Worm (Caenorhabditis elegans) whole organism, mixed stage, embryonic: ENCODE measurements around the gene F07H5.13.

ENCODE experiments used
- mep-1 ChIP-seq: fragments of 150-350 bp; optimal IDR thresholded peaks from 2 replicates; lab custom pipeline; 2017; ENCODE audit warnings: missing biosample characterization, missing genetic modification reagents, missing genetic modification characterization, inconsistent platforms
- mls-2 ChIP-seq: sonication (generic microtip); optimal IDR thresholded peaks from 2 replicates; lab custom pipeline; 2016; ENCODE audit warnings: mild to moderate bottlenecking, missing genetic modification characterization, moderate library complexity, missing compliant biosample characterization
- nhr-237 ChIP-seq: fragments of 150-350 bp; optimal IDR thresholded peaks from 2 replicates; lab custom pipeline; 2014; ENCODE audit warnings: missing biosample characterization, missing genetic modification characterization
- nhr-76 ChIP-seq: sonication (generic microtip); optimal IDR thresholded peaks from 2 replicates; lab custom pipeline; 2017; ENCODE audit warnings: missing biosample characterization, missing genetic modification characterization
- snpc-4 ChIP-seq: fragments of 150-350 bp; optimal IDR thresholded peaks from 2 replicates; lab custom pipeline; 2014; ENCODE audit warnings: missing biosample characterization, missing genetic modification characterization
- unc-39 ChIP-seq: fragments of 150-350 bp; optimal IDR thresholded peaks from 2 replicates; lab custom pipeline; 2014; ENCODE audit warnings: missing biosample characterization, missing genetic modification characterization
- unc-62 ChIP-seq: fragments of 150-350 bp; optimal IDR thresholded peaks from 2 replicates; lab custom pipeline; 2014; ENCODE audit warnings: missing biosample characterization, missing genetic modification reagents, missing genetic modification characterization
- ztf-11 ChIP-seq: fragments of 150-350 bp; optimal IDR thresholded peaks from 2 replicates; lab custom pipeline; 2014; ENCODE audit warnings: missing biosample characterization, missing genetic modification characterization

DNA sequence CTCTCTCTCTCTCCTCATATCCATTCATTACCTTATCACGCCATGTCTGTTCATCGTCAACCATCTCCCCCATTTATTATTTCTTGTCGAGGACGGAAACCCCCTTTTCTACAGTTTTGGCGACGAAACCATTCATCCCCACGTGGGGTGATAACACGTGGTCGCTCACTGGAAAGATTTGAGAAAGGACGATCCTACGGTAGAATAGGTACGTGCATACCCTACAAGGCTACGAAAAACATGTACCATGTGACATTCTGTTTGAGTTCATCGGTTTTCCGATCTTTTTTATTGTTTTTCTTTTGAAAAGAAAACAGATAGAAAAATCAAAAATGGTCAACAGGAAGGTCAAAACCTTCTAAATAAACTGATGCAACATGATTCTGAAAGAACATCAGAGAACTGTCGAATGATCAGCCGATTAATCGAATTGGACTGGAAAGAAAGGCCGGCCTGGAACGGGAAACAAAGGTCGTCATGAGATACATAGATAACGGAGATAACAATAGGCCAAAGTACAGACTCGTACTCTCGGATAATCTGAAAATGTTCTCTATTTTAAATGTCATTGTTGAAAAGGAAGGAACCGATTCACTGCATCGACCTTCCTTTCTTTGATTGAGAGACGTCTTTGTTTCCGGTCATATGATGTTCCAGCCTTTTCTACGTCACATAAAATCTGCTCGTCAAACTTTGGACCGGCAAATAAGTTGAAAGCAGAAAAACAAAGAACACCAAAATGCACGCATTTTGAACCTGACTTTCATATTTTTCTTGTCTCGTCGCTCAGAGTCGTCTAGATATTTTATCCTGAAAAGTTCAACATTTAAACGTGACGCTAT lies 48.1 kb upstream of the F07H5.13 start:
- TF ChIP-seq unc-39 (tag; lab: Kevin White, UChicago) = no peak
- TF ChIP-seq nhr-237 = no peak
- no peak for TF ChIP-seq mep-1
- no peak for TF ChIP-seq ztf-11 (tag; lab: Kevin White, UChicago)
- no peak for TF ChIP-seq snpc-4 (tag; lab: Kevin White, UChicago)
- TF ChIP-seq unc-62 (GFP tag; lab: Kevin White, UChicago) = no peak
- no peak for TF ChIP-seq nhr-76 (tag; lab: Kevin White, UChicago)
- no peak for TF ChIP-seq mls-2 (tag; lab: Kevin White, UChicago)
